Worm (Caenorhabditis elegans) whole organism, L1 larva: ENCODE measurements around the gene C04C11.25.

Experiments
- ces-1 ChIP-seq: fragments of 150-350 bp; optimal IDR thresholded peaks from 2 replicates; lab custom pipeline; 2014; ENCODE audit warnings: missing biosample characterization, missing genetic modification reagents, missing genetic modification characterization
- efl-1 ChIP-seq, 4 experiments: fragments of 150-350 bp; optimal IDR thresholded peaks in 3 of 4; peaks in 1 of 4; 1 replicate in 1 of 4; 2 replicates in 3 of 4; lab custom pipeline; 2014; ENCODE audit warnings: missing biosample characterization in 2 of 4, missing genetic modification characterization in 2 of 4, missing genetic modification reagents in 2 of 4
- egl-27 ChIP-seq, 2 experiments: fragments of 150-350 bp in 1 of 2; sonication (generic microtip); optimal IDR thresholded peaks; 3 replicates each; lab custom pipeline; 2017 to 2018; ENCODE audit warnings: missing biosample characterization in 2 of 2, missing genetic modification characterization in 2 of 2, missing genetic modification reagents in 2 of 2
- elt-3 ChIP-seq, 6 experiments: fragments of 150-350 bp in 1 of 6; sonication (generic microtip); optimal IDR thresholded peaks; 2 replicates each; lab custom pipeline; 2017 to 2018; ENCODE audit warnings: missing biosample characterization in 6 of 6, missing genetic modification characterization in 6 of 6, inconsistent platforms in 1 of 6
- lin-14 ChIP-seq: fragments of 200-800 bp; sonication (Bioruptor generic); optimal IDR thresholded peaks from 2 replicates; lab custom pipeline; 2018; ENCODE audit warnings: mild to moderate bottlenecking, missing genetic modification characterization, moderate library complexity, missing compliant biosample characterization
- mdl-1 ChIP-seq, 2 experiments: fragments of 150-350 bp; optimal IDR thresholded peaks; 2 replicates each; lab custom pipeline; 2014 to 2017; ENCODE audit warnings: missing biosample characterization in 2 of 2, missing genetic modification characterization in 2 of 2, inconsistent platforms in 1 of 2
- mep-1 ChIP-seq: fragments of 150-350 bp; optimal IDR thresholded peaks from 2 replicates; lab custom pipeline; 2014; ENCODE audit warnings: missing biosample characterization, missing genetic modification characterization
- nhr-11 ChIP-seq: fragments of 150-350 bp; optimal IDR thresholded peaks from 2 replicates; lab custom pipeline; 2014; ENCODE audit warnings: missing biosample characterization, missing genetic modification characterization
- nhr-19 ChIP-seq: fragments of 200-800 bp; sonication (Bioruptor generic); conservative IDR thresholded peaks from 2 replicates; pipeline ENCODE4 v1.3.6; 2022; ENCODE audit warnings: missing genetic modification characterization, missing compliant biosample characterization
- nhr-237 ChIP-seq: fragments of 150-350 bp; optimal IDR thresholded peaks from 2 replicates; lab custom pipeline; 2014; ENCODE audit warnings: missing biosample characterization, missing genetic modification characterization
- pqm-1 ChIP-seq: sonication (generic microtip); optimal IDR thresholded peaks from 3 replicates; lab custom pipeline; 2017; ENCODE audit warnings: missing biosample characterization, missing genetic modification characterization
- snpc-4 ChIP-seq: fragments of 150-350 bp; optimal IDR thresholded peaks from 2 replicates; lab custom pipeline; 2014; ENCODE audit warnings: missing biosample characterization, missing genetic modification characterization
- sptf-1 ChIP-seq: fragments of 150-350 bp; optimal IDR thresholded peaks from 2 replicates; lab custom pipeline; 2014; ENCODE audit warnings: missing biosample characterization, missing genetic modification characterization
- xbp-1 ChIP-seq: sonication (generic microtip); optimal IDR thresholded peaks from 2 replicates; lab custom pipeline; 2016; ENCODE audit warnings: missing genetic modification characterization, missing compliant biosample characterization

DNA sequence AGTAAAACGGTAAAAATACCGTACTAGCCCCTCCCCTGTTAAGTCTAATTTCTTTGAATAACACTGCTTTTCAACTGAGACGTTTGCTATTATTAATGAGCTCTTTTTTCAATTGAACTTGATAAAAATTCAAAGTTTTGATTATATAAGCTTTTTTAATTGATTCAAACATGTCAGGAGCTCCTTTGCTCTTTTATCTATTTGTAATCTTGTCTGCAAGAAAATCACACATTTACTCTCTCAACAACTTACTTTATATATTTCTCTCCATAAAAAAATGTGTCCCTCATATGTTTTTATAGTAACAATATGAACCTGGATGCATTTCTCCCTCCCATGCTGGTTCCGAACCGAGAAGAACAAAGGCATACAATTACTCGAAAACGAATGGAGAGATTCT, 5.0 kb upstream of the C04C11.25 start, which contains the start of gene C04C11.1:
- TF ChIP-seq sptf-1 (tag; lab: Kevin White, UChicago) (no peak), snpc-4 (tag; lab: Kevin White, UChicago) (no peak), egl-27 (tag; optimal IDR thresholded peaks at IDR 0.05; lab: Kevin White, UChicago) (no peak), xbp-1 (tag; lab: Kevin White, UChicago) (no peak), lin-14 (GFP tag; lab: Kevin White, UChicago) (no peak), nhr-237 (tag; lab: Kevin White, UChicago) (no peak), ces-1 (GFP tag; lab: Kevin White, UChicago) (no peak), elt-3 (tag; optimal IDR thresholded peaks at IDR 0.05; lab: Kevin White, UChicago) (no peak), nhr-19 (GFP tag; lab: Robert Waterston, UW) (no peak), efl-1 (optimal IDR thresholded peaks at IDR 0.05; lab: Kevin White, UChicago) (no peak), efl-1 (GFP tag; optimal IDR thresholded peaks at IDR 0.05 in 1 of 2; lab: Kevin White, UChicago) (no peak), mep-1 (no peak), mdl-1 (tag; optimal IDR thresholded peaks at IDR 0.05; lab: Kevin White, UChicago) (no peak), pqm-1 (tag; lab: Kevin White, UChicago) (no peak), nhr-11 (tag; lab: Kevin White, UChicago) (no peak)
